Fruit fly (Drosophila melanogaster) whole organism, embryonic: Measurements from ENCODE around the gene Syx4.

Source experiments
- Abd-B ChIP-seq: fragments of 200-800 bp; sonication (Bioruptor generic); optimal IDR thresholded peaks from 2 replicates; lab custom pipeline; 2018; ENCODE audit warnings: missing biosample characterization, mild to moderate bottlenecking, missing genetic modification characterization, moderate library complexity
- CG10267 ChIP-seq: fragments of 200-800 bp; sonication (Bioruptor generic); optimal IDR thresholded peaks from 2 replicates; lab custom pipeline; 2018; ENCODE audit warnings: missing biosample characterization, mild to moderate bottlenecking, missing genetic modification characterization, moderate library complexity
- CG10462 ChIP-seq: fragments of 200-800 bp; sonication (Bioruptor generic); optimal IDR thresholded peaks from 2 replicates; lab custom pipeline; 2016; ENCODE audit warnings: missing biosample characterization, missing genetic modification characterization
- CG10565 ChIP-seq: fragments of 200-800 bp; sonication (Bioruptor generic); optimal IDR thresholded peaks from 3 replicates; lab custom pipeline; 2016; ENCODE audit warnings: missing biosample characterization, mild to moderate bottlenecking, missing genetic modification characterization
- CG10959 ChIP-seq: fragments of 200-800 bp; sonication (Bioruptor generic); IDR thresholded peaks from 2 replicates; pipeline ENCODE4 v1.3.6; 2022; ENCODE audit warnings: missing biosample characterization, missing genetic modification characterization
- CG12942 ChIP-seq: fragments of 200-800 bp; sonication (Bioruptor generic); optimal IDR thresholded peaks from 3 replicates; lab custom pipeline; 2016; ENCODE audit warnings: missing biosample characterization, missing genetic modification characterization
- CG13287 ChIP-seq: fragments of 200-800 bp; sonication (Bioruptor generic); IDR thresholded peaks from 2 replicates; pipeline ENCODE4 v1.3.6; 2022; ENCODE audit warnings: missing biosample characterization, missing genetic modification characterization; ENCODE audit not compliant: partially characterized antibody
- CG13775 ChIP-seq: fragments of 200-800 bp; sonication (Bioruptor generic); optimal IDR thresholded peaks from 3 replicates; lab custom pipeline; 2017; ENCODE audit warnings: missing biosample characterization, mild to moderate bottlenecking, missing genetic modification characterization
- CG14441 ChIP-seq: fragments of 200-800 bp; sonication (Bioruptor generic); IDR thresholded peaks from 2 replicates; pipeline ENCODE4 v1.3.6; 2022; ENCODE audit warnings: missing biosample characterization, missing genetic modification characterization
- CG17186 ChIP-seq: fragments of 200-800 bp; sonication (Bioruptor generic); optimal IDR thresholded peaks from 3 replicates; lab custom pipeline; 2017; ENCODE audit warnings: missing biosample characterization, missing genetic modification reagents, missing genetic modification characterization
- CG17361 ChIP-seq: fragments of 200-800 bp; sonication (Bioruptor generic); IDR thresholded peaks from 3 replicates; pipeline ENCODE4 v1.3.6; 2022; ENCODE audit warnings: missing biosample characterization, missing genetic modification characterization
- CG18476 ChIP-seq: fragments of 200-800 bp; sonication (Bioruptor generic); optimal IDR thresholded peaks from 2 replicates; lab custom pipeline; 2016; ENCODE audit warnings: missing biosample characterization, mild to moderate bottlenecking, missing genetic modification characterization
- CG2120 ChIP-seq: fragments of 200-800 bp; sonication (Bioruptor generic); optimal IDR thresholded peaks from 3 replicates; lab custom pipeline; 2016; ENCODE audit warnings: missing biosample characterization, missing genetic modification characterization
- CG2712 ChIP-seq: fragments of 200-800 bp; optimal IDR thresholded peaks from 3 replicates; lab custom pipeline; 2019; ENCODE audit warnings: missing biosample characterization, mild to moderate bottlenecking, missing genetic modification characterization, moderate library complexity
- CG2875 ChIP-seq: fragments of 200-800 bp; sonication (Bioruptor generic); optimal IDR thresholded peaks from 2 replicates; lab custom pipeline; 2017; ENCODE audit warnings: missing biosample characterization, mild to moderate bottlenecking, missing genetic modification characterization, missing genetic modification reagents
- CG30431 ChIP-seq: fragments of 200-800 bp; sonication (Bioruptor generic); optimal IDR thresholded peaks from 2 replicates; lab custom pipeline; 2017; ENCODE audit warnings: missing biosample characterization, missing genetic modification characterization
- CG32772 ChIP-seq: fragments of 200-800 bp; sonication (Bioruptor generic); IDR thresholded peaks from 2 replicates; pipeline ENCODE4 v1.3.6; 2022; ENCODE audit warnings: missing biosample characterization, missing genetic modification characterization
- CG3995 ChIP-seq: fragments of 200-800 bp; sonication (Bioruptor generic); optimal IDR thresholded peaks from 3 replicates; lab custom pipeline; 2016; ENCODE audit warnings: missing biosample characterization, missing genetic modification characterization
- CG8290 ChIP-seq, 3 experiments: fragments of 200-800 bp; sonication (Bioruptor generic); optimal IDR thresholded peaks; 2 replicates each; lab custom pipeline; 2016 to 2019; ENCODE audit warnings: missing biosample characterization in 3 of 3, missing genetic modification characterization in 3 of 3, mild to moderate bottlenecking in 2 of 3, moderate library complexity in 1 of 3
- CG9797 ChIP-seq: fragments of 200-800 bp; sonication (Bioruptor generic); optimal IDR thresholded peaks from 3 replicates; lab custom pipeline; 2018; ENCODE audit warnings: missing biosample characterization, mild to moderate bottlenecking, missing genetic modification characterization
- CHES-1-like ChIP-seq: fragments of 200-800 bp; sonication (Bioruptor generic); optimal IDR thresholded peaks from 2 replicates; lab custom pipeline; 2016; ENCODE audit warnings: missing biosample characterization, missing genetic modification characterization
- Doc2 ChIP-seq: fragments of 200-800 bp; sonication (Bioruptor generic); IDR thresholded peaks from 2 replicates; pipeline ENCODE4 v1.3.6; 2022; ENCODE audit warnings: missing biosample characterization, missing genetic modification characterization
- Dp ChIP-seq: fragments of 200-800 bp; sonication (Bioruptor generic); optimal IDR thresholded peaks from 2 replicates; lab custom pipeline; 2018; ENCODE audit warnings: missing biosample characterization, mild to moderate bottlenecking, missing genetic modification characterization, moderate library complexity
- Drgx ChIP-seq: fragments of 200-800 bp; sonication (Bioruptor generic); IDR thresholded peaks from 2 replicates; pipeline ENCODE4 v1.3.6; 2022; ENCODE audit warnings: missing biosample characterization, missing genetic modification characterization
- Fer1 ChIP-seq: fragments of 200-800 bp; sonication (Bioruptor generic); optimal IDR thresholded peaks from 2 replicates; lab custom pipeline; 2017; ENCODE audit warnings: missing biosample characterization, mild to moderate bottlenecking, missing genetic modification characterization
- MBD-R2 ChIP-seq: fragments of 200-800 bp; sonication (Bioruptor generic); IDR thresholded peaks from 2 replicates; pipeline ENCODE4 v1.3.6; 2022; ENCODE audit warnings: missing biosample characterization, missing genetic modification characterization
- Med ChIP-seq: fragments of 200-800 bp; sonication (Bioruptor generic); peaks from one replicate; lab custom pipeline; 2016; ENCODE audit warnings: missing biosample characterization, missing genetic modification characterization, mild to moderate bottlenecking, inconsistent platforms, moderate library complexity
- Myb ChIP-seq: fragments of 200-800 bp; sonication (Bioruptor generic); optimal IDR thresholded peaks from 2 replicates; lab custom pipeline; 2016; ENCODE audit warnings: missing biosample characterization, missing genetic modification characterization
- aop ChIP-seq: fragments of 200-800 bp; sonication (Bioruptor generic); IDR thresholded peaks from 2 replicates; pipeline ENCODE4 v1.3.6; 2022; ENCODE audit warnings: missing biosample characterization, missing genetic modification characterization
- ara ChIP-seq: fragments of 200-800 bp; sonication (Bioruptor generic); IDR thresholded peaks from 2 replicates; pipeline ENCODE4 v1.3.6; 2022; ENCODE audit warnings: missing biosample characterization, missing genetic modification characterization
- bowl ChIP-seq: fragments of 200-800 bp; sonication (Bioruptor generic); IDR thresholded peaks from 2 replicates; pipeline ENCODE4 v1.3.6; 2022; ENCODE audit warnings: missing biosample characterization, missing genetic modification characterization
- caup ChIP-seq: fragments of 200-800 bp; sonication (Bioruptor generic); optimal IDR thresholded peaks from 3 replicates; lab custom pipeline; 2017; ENCODE audit warnings: missing biosample characterization, mild to moderate bottlenecking, missing genetic modification characterization, moderate library complexity; ENCODE audit not compliant: severe bottlenecking
- chm ChIP-seq: fragments of 200-800 bp; sonication (Bioruptor generic); IDR thresholded peaks from 2 replicates; pipeline ENCODE4 v1.3.6; 2022; ENCODE audit warnings: missing biosample characterization, missing genetic modification characterization
- corto ChIP-seq: fragments of 200-800 bp; sonication (Bioruptor generic); optimal IDR thresholded peaks from 2 replicates; lab custom pipeline; 2016; ENCODE audit warnings: missing biosample characterization, mild to moderate bottlenecking, missing genetic modification characterization, moderate library complexity
- crol ChIP-seq: fragments of 200-800 bp; sonication (Bioruptor generic); IDR thresholded peaks from 2 replicates; pipeline ENCODE4 v1.3.6; 2022; ENCODE audit warnings: missing biosample characterization, missing genetic modification characterization
- crp ChIP-seq, 2 experiments: fragments of 200-800 bp; sonication (Bioruptor generic); optimal IDR thresholded peaks; 2 replicates in 1 of 2; 3 replicates in 1 of 2; lab custom pipeline; 2017; ENCODE audit warnings: missing biosample characterization in 2 of 2, missing genetic modification characterization in 2 of 2, mild to moderate bottlenecking in 1 of 2, moderate library complexity in 1 of 2
- fd64A ChIP-seq: fragments of 200-800 bp; sonication (Bioruptor generic); optimal IDR thresholded peaks from 3 replicates; lab custom pipeline; 2018; ENCODE audit warnings: missing biosample characterization, mild to moderate bottlenecking, missing genetic modification characterization
- maf-S ChIP-seq: fragments of 200-800 bp; sonication (Bioruptor generic); optimal IDR thresholded peaks from 2 replicates; lab custom pipeline; 2016; ENCODE audit warnings: missing biosample characterization, missing genetic modification characterization
- mld ChIP-seq: fragments of 200-800 bp; sonication (Bioruptor generic); IDR thresholded peaks from 3 replicates; pipeline ENCODE4 v1.3.6; 2022; ENCODE audit warnings: missing biosample characterization, missing genetic modification characterization; ENCODE audit not compliant: partially characterized antibody
- phol ChIP-seq: fragments of 200-800 bp; sonication (Bioruptor generic); optimal IDR thresholded peaks from 3 replicates; lab custom pipeline; 2018; ENCODE audit warnings: missing biosample characterization, mild to moderate bottlenecking, missing genetic modification characterization, moderate library complexity
- pzg ChIP-seq: fragments of 200-800 bp; sonication (Bioruptor generic); optimal IDR thresholded peaks from 3 replicates; lab custom pipeline; 2018; ENCODE audit warnings: missing biosample characterization, mild to moderate bottlenecking, missing genetic modification characterization, moderate library complexity
- rib ChIP-seq: fragments of 200-800 bp; sonication (Bioruptor generic); IDR thresholded peaks from 2 replicates; pipeline ENCODE4 v1.3.6; 2022; ENCODE audit warnings: missing biosample characterization, missing genetic modification characterization
- row ChIP-seq: fragments of 200-800 bp; sonication (Bioruptor generic); IDR thresholded peaks from 3 replicates; pipeline ENCODE4 v1.3.6; 2022; ENCODE audit warnings: missing biosample characterization, missing genetic modification characterization
- scrt ChIP-seq: fragments of 200-800 bp; sonication (Bioruptor generic); optimal IDR thresholded peaks from 2 replicates; lab custom pipeline; 2018; ENCODE audit warnings: missing biosample characterization, mild to moderate bottlenecking, missing genetic modification characterization, moderate library complexity
- sisA ChIP-seq: fragments of 200-800 bp; sonication (Bioruptor generic); IDR thresholded peaks from 2 replicates; pipeline ENCODE4 v1.3.6; 2022; ENCODE audit warnings: missing biosample characterization, missing genetic modification characterization
- slou ChIP-seq: fragments of 200-800 bp; sonication (Bioruptor generic); optimal IDR thresholded peaks from 3 replicates; lab custom pipeline; 2016; ENCODE audit warnings: missing biosample characterization, missing genetic modification characterization
- sr ChIP-seq: fragments of 200-800 bp; sonication (Bioruptor generic); IDR thresholded peaks from 3 replicates; pipeline ENCODE4 v1.3.6; 2022; ENCODE audit warnings: missing biosample characterization, missing genetic modification characterization
- stwl ChIP-seq: fragments of 200-800 bp; sonication (Bioruptor generic); optimal IDR thresholded peaks from 3 replicates; lab custom pipeline; 2018; ENCODE audit warnings: missing biosample characterization, mild to moderate bottlenecking, missing genetic modification characterization, moderate library complexity
- sug ChIP-seq: fragments of 200-800 bp; optimal IDR thresholded peaks from 2 replicates; lab custom pipeline; 2019; ENCODE audit warnings: missing biosample characterization, mild to moderate bottlenecking, missing genetic modification characterization, moderate library complexity
- twi ChIP-seq: fragments of 200-800 bp; optimal IDR thresholded peaks from 2 replicates; lab custom pipeline; 2019; ENCODE audit warnings: missing biosample characterization, mild to moderate bottlenecking, missing genetic modification characterization, moderate library complexity
- yki ChIP-seq: fragments of >200 bp; optimal IDR thresholded peaks from 3 replicates; lab custom pipeline; 2018
- z ChIP-seq: fragments of 200-800 bp; sonication (Bioruptor generic); IDR thresholded peaks from 3 replicates; pipeline ENCODE4 v1.3.6; 2022; ENCODE audit warnings: missing biosample characterization, missing genetic modification characterization

Gene Syx4

DNA sequence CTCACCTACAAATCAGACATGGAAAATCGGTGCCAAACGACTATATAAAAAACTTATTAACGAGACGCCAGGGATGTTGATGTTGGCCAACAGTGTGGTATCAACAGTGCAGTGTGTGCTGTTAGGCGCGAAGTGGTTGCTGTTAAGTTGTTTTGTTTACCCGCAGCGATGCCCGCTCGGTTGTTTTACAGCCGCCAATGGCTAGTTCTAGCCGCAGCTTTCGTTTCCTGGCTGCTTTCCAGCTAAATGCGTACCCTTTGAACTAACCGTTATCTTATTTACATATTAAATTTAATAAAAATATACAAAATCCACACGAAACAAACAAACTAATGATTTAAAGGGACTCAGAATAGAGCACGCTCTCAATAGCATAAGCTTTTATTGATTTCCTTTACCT is 5.2 kb downstream of the Syx4 start, which contains the start of gene crm (continued):
- no peak for TF ChIP-seq mld (GFP tag; lab: Robert Waterston, UW)
- no peak for TF ChIP-seq ara
- no peak for TF ChIP-seq Drgx (GFP tag; lab: Robert Waterston, UW)
- no peak for TF ChIP-seq CG12942 (GFP tag; lab: Kevin White, UChicago)
- TF ChIP-seq yki: no peak
- TF ChIP-seq sisA: no peak
- no peak for TF ChIP-seq CG14441 (GFP tag; lab: Robert Waterston, UW)
- peak; percentile 26; the same call in 1 of the 2 replicates for TF ChIP-seq CG13287 (GFP tag; lab: Robert Waterston, UW)
- no peak for TF ChIP-seq CG8290 (GFP tag; optimal IDR thresholded peaks at IDR 0.05; lab: Kevin White, UChicago)
- TF ChIP-seq CG8290 (tag; optimal IDR thresholded peaks at IDR 0.05; lab: Kevin White, UChicago): no peak
- no peak for TF ChIP-seq slou (GFP tag; lab: Kevin White, UChicago)
- TF ChIP-seq CG17186 (GFP tag; lab: Kevin White, UChicago): peak; percentile 99
- TF ChIP-seq CG10462 (GFP tag; lab: Kevin White, UChicago): no peak
- no peak for TF ChIP-seq fd64A (GFP tag; lab: Kevin White, UChicago)
- TF ChIP-seq bowl (GFP tag; lab: Robert Waterston, UW): no peak
- no peak for TF ChIP-seq chm (GFP tag; lab: Robert Waterston, UW)
- TF ChIP-seq CG9797: peak; percentile 24
- no peak for TF ChIP-seq corto (GFP tag; lab: Kevin White, UChicago)
- TF ChIP-seq CG18476 (GFP tag; lab: Kevin White, UChicago): no peak
- TF ChIP-seq Med: peak; percentile 45
- peak; percentile 4 for TF ChIP-seq Dp (GFP tag; lab: Kevin White, UChicago)
- TF ChIP-seq Myb: peak; percentile 45
- peak; percentile 54 for TF ChIP-seq pzg (GFP tag; lab: Kevin White, UChicago)
- peak; percentile 14 for TF ChIP-seq sug (tag; lab: Kevin White, UChicago)
- no peak for TF ChIP-seq caup (GFP tag; lab: Kevin White, UChicago)
- no peak for TF ChIP-seq maf-S (GFP tag; lab: Kevin White, UChicago)
- TF ChIP-seq CG17361: no peak
- no peak for TF ChIP-seq CG30431 (GFP tag; lab: Kevin White, UChicago)
- no peak for TF ChIP-seq sr (GFP tag; lab: Robert Waterston, UW)
- no peak for TF ChIP-seq stwl (tag; lab: Kevin White, UChicago)
- no peak for TF ChIP-seq twi (tag; lab: Kevin White, UChicago)
- TF ChIP-seq CG2120 (GFP tag; lab: Kevin White, UChicago): no peak
- no peak for TF ChIP-seq CG32772
- no peak for TF ChIP-seq scrt (GFP tag; lab: Kevin White, UChicago)
- no peak for TF ChIP-seq Abd-B (GFP tag; lab: Kevin White, UChicago)
- no peak for TF ChIP-seq rib (GFP tag; lab: Robert Waterston, UW)
- TF ChIP-seq CG13775 (GFP tag; lab: Kevin White, UChicago): no peak
- peak in 1 of 2 experiments; percentile 45 for TF ChIP-seq crp (GFP tag; optimal IDR thresholded peaks at IDR 0.05; lab: Kevin White, UChicago)
- TF ChIP-seq CG2875: no peak
- no peak for TF ChIP-seq aop (GFP tag; lab: Robert Waterston, UW)
- no peak for TF ChIP-seq phol (tag; lab: Kevin White, UChicago)
- no peak for TF ChIP-seq z
- no peak for TF ChIP-seq crol
- TF ChIP-seq CG10565: no peak
- TF ChIP-seq row (GFP tag; lab: Robert Waterston, UW): peak; percentile 85
- peak; percentile 56 for TF ChIP-seq CG2712
- no peak for TF ChIP-seq CG3995 (GFP tag; lab: Kevin White, UChicago)
- no peak for TF ChIP-seq Doc2 (GFP tag; lab: Robert Waterston, UW)
- no peak for TF ChIP-seq Fer1
- peak; percentile 63 for TF ChIP-seq MBD-R2 (GFP tag; lab: Robert Waterston, UW)
- TF ChIP-seq CHES-1-like: no peak
- peak; percentile 0 for TF ChIP-seq CG10267 (tag; lab: Kevin White, UChicago)
- no peak for TF ChIP-seq CG10959
